Worm (Caenorhabditis elegans) whole organism, L2 larva: Measurements from ENCODE around the gene clec-8.

Experiments used
- F13H6.1 ChIP-seq: sonication (generic microtip); optimal IDR thresholded peaks from 2 replicates; lab custom pipeline; 2016; ENCODE audit warnings: missing genetic modification characterization, missing compliant biosample characterization
- R02D3.7 ChIP-seq: fragments of 150-350 bp; optimal IDR thresholded peaks from 2 replicates; lab custom pipeline; 2014; ENCODE audit warnings: missing biosample characterization, missing genetic modification characterization
- ceh-82 ChIP-seq: fragments of 150-350 bp; optimal IDR thresholded peaks from 2 replicates; lab custom pipeline; 2014; ENCODE audit warnings: missing biosample characterization, missing genetic modification characterization
- mab-5 ChIP-seq: fragments of 150-350 bp; optimal IDR thresholded peaks from 2 replicates; lab custom pipeline; 2014; ENCODE audit warnings: missing biosample characterization, missing genetic modification characterization
- mdl-1 ChIP-seq, 2 experiments: fragments of 150-350 bp in 1 of 2; sonication (generic microtip) in 1 of 2; optimal IDR thresholded peaks; 2 replicates each; lab custom pipeline; 2017; ENCODE audit warnings: missing biosample characterization in 2 of 2, missing genetic modification characterization in 2 of 2
- nhr-11 ChIP-seq: fragments of 150-350 bp; optimal IDR thresholded peaks from 2 replicates; lab custom pipeline; 2014; ENCODE audit warnings: missing biosample characterization, missing genetic modification characterization
- nhr-12 ChIP-seq: fragments of 150-350 bp; optimal IDR thresholded peaks from 2 replicates; lab custom pipeline; 2014; ENCODE audit warnings: missing biosample characterization, missing genetic modification characterization
- nhr-129 ChIP-seq: fragments of 150-350 bp; optimal IDR thresholded peaks from 2 replicates; lab custom pipeline; 2014; ENCODE audit warnings: missing biosample characterization, missing genetic modification characterization
- nhr-237 ChIP-seq: fragments of 150-350 bp; optimal IDR thresholded peaks from 2 replicates; lab custom pipeline; 2014; ENCODE audit warnings: missing biosample characterization, missing genetic modification characterization

ce11 chrII:12546413-12546812, 31.4 kb downstream of the clec-8 start, which contains the start of the genes F49C5.5 and F49C5.10:
- TF ChIP-seq nhr-129: no peak
- TF ChIP-seq F13H6.1 (tag; lab: Kevin White, UChicago): no peak
- no peak for TF ChIP-seq nhr-237 (tag; lab: Kevin White, UChicago)
- TF ChIP-seq mdl-1 (tag; optimal IDR thresholded peaks at IDR 0.05; lab: Kevin White, UChicago): no peak
- TF ChIP-seq R02D3.7 (tag; lab: Kevin White, UChicago): no peak
- TF ChIP-seq nhr-12 (tag; lab: Kevin White, UChicago): no peak
- no peak for TF ChIP-seq mab-5
- TF ChIP-seq ceh-82 (tag; lab: Kevin White, UChicago): no peak
- no peak for TF ChIP-seq nhr-11
